Worm (Caenorhabditis elegans) whole organism, mixed stage, embryonic: ENCODE results near the gene T18D3.5.

Experiments used
- M03D4.4 ChIP-seq: sonication (generic microtip); optimal IDR thresholded peaks from 2 replicates; lab custom pipeline; 2017; ENCODE audit warnings: mild to moderate bottlenecking, missing genetic modification characterization, missing compliant biosample characterization
- bed-3 ChIP-seq: fragments of 200-800 bp; sonication (Bioruptor generic); optimal IDR thresholded peaks from 3 replicates; lab custom pipeline; 2018; ENCODE audit warnings: mild to moderate bottlenecking, missing genetic modification characterization, moderate library complexity, missing compliant biosample characterization
- blmp-1 ChIP-seq: fragments of 150-350 bp; optimal IDR thresholded peaks from 2 replicates; lab custom pipeline; 2014; ENCODE audit warnings: missing biosample characterization, missing genetic modification characterization
- ceh-39 ChIP-seq: fragments of 150-350 bp; optimal IDR thresholded peaks from 2 replicates; lab custom pipeline; 2014; ENCODE audit warnings: missing biosample characterization, missing genetic modification characterization
- ceh-43 ChIP-seq: fragments of 200-800 bp; sonication (Bioruptor generic); optimal IDR thresholded peaks from 2 replicates; lab custom pipeline; 2018; ENCODE audit warnings: mild to moderate bottlenecking, missing genetic modification characterization, moderate library complexity, missing compliant biosample characterization
- ceh-83 ChIP-seq: fragments of 200-800 bp; sonication (Bioruptor generic); optimal IDR thresholded peaks from 2 replicates; lab custom pipeline; 2018; ENCODE audit warnings: mild to moderate bottlenecking, missing genetic modification characterization, missing compliant biosample characterization
- ces-1 ChIP-seq: fragments of 150-350 bp; optimal IDR thresholded peaks from 2 replicates; lab custom pipeline; 2014; ENCODE audit warnings: missing biosample characterization, missing genetic modification reagents, missing genetic modification characterization
- cnd-1 ChIP-seq: fragments of 200-800 bp; sonication (Bioruptor generic); optimal IDR thresholded peaks from 2 replicates; lab custom pipeline; 2018; ENCODE audit warnings: mild to moderate bottlenecking, missing genetic modification characterization, missing compliant biosample characterization
- drap-1 ChIP-seq: fragments of 200-800 bp; sonication (Bioruptor generic); optimal IDR thresholded peaks from 3 replicates; lab custom pipeline; 2018; ENCODE audit warnings: mild to moderate bottlenecking, missing genetic modification characterization, missing compliant biosample characterization
- elt-1 ChIP-seq: sonication (generic microtip); optimal IDR thresholded peaks from 2 replicates; lab custom pipeline; 2017; ENCODE audit warnings: missing genetic modification characterization, mild to moderate bottlenecking, missing compliant biosample characterization, antibody characterized with exemption, moderate library complexity, borderline replicate concordance; ENCODE audit not compliant: insufficient read depth
- elt-3 ChIP-seq: fragments of 150-350 bp; optimal IDR thresholded peaks from 2 replicates; lab custom pipeline; 2014; ENCODE audit warnings: missing biosample characterization, missing genetic modification characterization
- flh-1 ChIP-seq: fragments of 200-800 bp; sonication (Bioruptor generic); optimal IDR thresholded peaks from 2 replicates; lab custom pipeline; 2018; ENCODE audit warnings: mild to moderate bottlenecking, missing genetic modification characterization, moderate library complexity, missing compliant biosample characterization
- ham-2 ChIP-seq: fragments of 200-800 bp; sonication (Bioruptor generic); optimal IDR thresholded peaks from 2 replicates; lab custom pipeline; 2018; ENCODE audit warnings: mild to moderate bottlenecking, missing genetic modification characterization, missing compliant biosample characterization
- hlh-1 ChIP-seq: fragments of 150-350 bp; optimal IDR thresholded peaks from 2 replicates; lab custom pipeline; 2014; ENCODE audit warnings: missing biosample characterization, missing genetic modification reagents, missing genetic modification characterization
- lin-13 ChIP-seq: fragments of 150-350 bp; optimal IDR thresholded peaks from 2 replicates; lab custom pipeline; 2014; ENCODE audit warnings: missing biosample characterization, missing genetic modification characterization
- lsy-2 ChIP-seq: fragments of 150-350 bp; optimal IDR thresholded peaks from 2 replicates; lab custom pipeline; 2014; ENCODE audit warnings: missing biosample characterization, missing genetic modification characterization
- mab-5 ChIP-seq: fragments of 150-350 bp; optimal IDR thresholded peaks from 2 replicates; lab custom pipeline; 2014; ENCODE audit warnings: missing biosample characterization, missing genetic modification characterization
- mep-1 ChIP-seq: fragments of 150-350 bp; optimal IDR thresholded peaks from 2 replicates; lab custom pipeline; 2017; ENCODE audit warnings: missing biosample characterization, missing genetic modification reagents, missing genetic modification characterization, inconsistent platforms
- mls-2 ChIP-seq: sonication (generic microtip); optimal IDR thresholded peaks from 2 replicates; lab custom pipeline; 2016; ENCODE audit warnings: mild to moderate bottlenecking, missing genetic modification characterization, moderate library complexity, missing compliant biosample characterization
- nhr-12 ChIP-seq: fragments of 150-350 bp; optimal IDR thresholded peaks from 2 replicates; lab custom pipeline; 2014; ENCODE audit warnings: missing biosample characterization, missing genetic modification characterization
- nhr-2 ChIP-seq: fragments of 150-350 bp; optimal IDR thresholded peaks from 2 replicates; lab custom pipeline; 2014; ENCODE audit warnings: missing biosample characterization, missing genetic modification characterization
- nhr-237 ChIP-seq: fragments of 150-350 bp; optimal IDR thresholded peaks from 2 replicates; lab custom pipeline; 2014; ENCODE audit warnings: missing biosample characterization, missing genetic modification characterization
- nhr-28 ChIP-seq: fragments of 150-350 bp; optimal IDR thresholded peaks from 2 replicates; lab custom pipeline; 2014; ENCODE audit warnings: missing biosample characterization, missing genetic modification characterization
- nhr-76 ChIP-seq: sonication (generic microtip); optimal IDR thresholded peaks from 2 replicates; lab custom pipeline; 2017; ENCODE audit warnings: missing biosample characterization, missing genetic modification characterization
- pha-4 ChIP-seq: fragments of 150-350 bp; optimal IDR thresholded peaks from 2 replicates; lab custom pipeline; 2018; ENCODE audit warnings: missing biosample characterization, missing genetic modification reagents, missing genetic modification characterization
- sem-2 ChIP-seq: fragments of 200-800 bp; sonication (Bioruptor generic); optimal IDR thresholded peaks from 2 replicates; lab custom pipeline; 2018; ENCODE audit warnings: mild to moderate bottlenecking, missing genetic modification characterization, missing compliant biosample characterization
- snpc-4 ChIP-seq: fragments of 150-350 bp; optimal IDR thresholded peaks from 2 replicates; lab custom pipeline; 2014; ENCODE audit warnings: missing biosample characterization, missing genetic modification characterization
- sptf-1 ChIP-seq: sonication (generic microtip); optimal IDR thresholded peaks from 2 replicates; lab custom pipeline; 2017; ENCODE audit warnings: mild to moderate bottlenecking, missing genetic modification characterization, moderate library complexity, missing compliant biosample characterization
- tbx-8 ChIP-seq: fragments of 200-800 bp; sonication (Bioruptor generic); optimal IDR thresholded peaks from 2 replicates; lab custom pipeline; 2018; ENCODE audit warnings: mild to moderate bottlenecking, missing genetic modification characterization, moderate library complexity, missing compliant biosample characterization
- unc-120 ChIP-seq: sonication (generic microtip); optimal IDR thresholded peaks from 2 replicates; lab custom pipeline; 2017; ENCODE audit warnings: missing genetic modification characterization, missing compliant biosample characterization; ENCODE audit not compliant: poor library complexity, severe bottlenecking
- unc-39 ChIP-seq: fragments of 150-350 bp; optimal IDR thresholded peaks from 2 replicates; lab custom pipeline; 2014; ENCODE audit warnings: missing biosample characterization, missing genetic modification characterization
- unc-62 ChIP-seq: fragments of 150-350 bp; optimal IDR thresholded peaks from 2 replicates; lab custom pipeline; 2014; ENCODE audit warnings: missing biosample characterization, missing genetic modification reagents, missing genetic modification characterization
- zip-8 ChIP-seq: fragments of 150-350 bp; optimal IDR thresholded peaks from 2 replicates; lab custom pipeline; 2014; ENCODE audit warnings: missing biosample characterization, missing genetic modification characterization
- ztf-11 ChIP-seq: fragments of 150-350 bp; optimal IDR thresholded peaks from 2 replicates; lab custom pipeline; 2014; ENCODE audit warnings: missing biosample characterization, missing genetic modification characterization

T18D3.5 gene

ce11 chrX:12509334-12509944 is 45.8 kb downstream of the T18D3.5 start:
- peak; percentile 82 for TF ChIP-seq unc-120
- peak; percentile 96 for TF ChIP-seq hlh-1 (tag; lab: Kevin White, UChicago)
- TF ChIP-seq ham-2 (GFP tag; lab: Kevin White, UChicago), result no peak
- no peak for TF ChIP-seq lin-13 (tag; lab: Kevin White, UChicago)
- TF ChIP-seq unc-62 (GFP tag; lab: Kevin White, UChicago), result peak; percentile 90
- no peak for TF ChIP-seq tbx-8 (GFP tag; lab: Kevin White, UChicago)
- TF ChIP-seq ztf-11, result no peak
- peak; percentile 51 for TF ChIP-seq elt-1

- TF ChIP-seq cnd-1 (no peak), unc-39 (no peak), lin-13 (tag; lab: Kevin White, UChicago) (peak; percentile 17), sem-2 (GFP tag; lab: Kevin White, UChicago) (no peak), elt-3 (tag; lab: Kevin White, UChicago) (no peak), ces-1 (GFP tag; lab: Kevin White, UChicago) (peak; percentile 78), lsy-2 (no peak), nhr-237 (tag; lab: Kevin White, UChicago) (no peak), snpc-4 (tag; lab: Kevin White, UChicago) (no peak), unc-120 (peak; percentile 75), bed-3 (GFP tag; lab: Kevin White, UChicago) (no peak), nhr-12 (tag; lab: Kevin White, UChicago) (no peak), ceh-39 (tag; lab: Kevin White, UChicago) (no peak), M03D4.4 (peak; percentile 38), nhr-76 (tag; lab: Kevin White, UChicago) (no peak), mab-5 (no peak), nhr-2 (tag; lab: Kevin White, UChicago) (no peak), ceh-43 (GFP tag; lab: Kevin White, UChicago) (no peak), blmp-1 (tag; lab: Kevin White, UChicago) (no peak), hlh-1 (tag; lab: Kevin White, UChicago) (peak; percentile 46), zip-8 (tag; lab: Kevin White, UChicago) (no peak), mep-1 (no peak), drap-1 (GFP tag; lab: Kevin White, UChicago) (peak; percentile 47), flh-1 (no peak), sptf-1 (tag; lab: Kevin White, UChicago) (peak; percentile 33), unc-62 (GFP tag; lab: Kevin White, UChicago) (peak; percentile 60), nhr-28 (no peak), ztf-11 (no peak), ceh-83 (GFP tag; lab: Kevin White, UChicago) (no peak), ham-2 (GFP tag; lab: Kevin White, UChicago) (peak; percentile 67), mls-2 (tag; lab: Kevin White, UChicago) (peak; percentile 30), elt-1 (no peak), tbx-8 (GFP tag; lab: Kevin White, UChicago) (no peak)
Measured at ce11 chrX:12510148-12510785, 46.7 kb downstream of the T18D3.5 start.

ce11 chrX:12511384-12512007 is 47.9 kb downstream of the T18D3.5 start:
- TF ChIP-seq pha-4 (tag; lab: Kevin White, UChicago) (no peak), mep-1 (no peak), sem-2 (GFP tag; lab: Kevin White, UChicago) (no peak), zip-8 (tag; lab: Kevin White, UChicago) (no peak), lsy-2 (no peak), ces-1 (GFP tag; lab: Kevin White, UChicago) (no peak), drap-1 (GFP tag; lab: Kevin White, UChicago) (no peak), elt-1 (peak; percentile 95)
